Worm (Caenorhabditis elegans) whole organism, midembryonic: ENCODE data around the gene nspb-11.

Source experiments
- T22C8.4 ChIP-seq: fragments of 200-800 bp; sonication (Bioruptor generic); IDR thresholded peaks from 2 replicates; pipeline ENCODE4 v1.3.6; 2022; ENCODE audit warnings: missing genetic modification characterization, missing compliant biosample characterization
- flt-1 ChIP-seq: fragments of 200-800 bp; sonication (Bioruptor generic); IDR thresholded peaks from 2 replicates; pipeline ENCODE4 v1.3.6; 2022; ENCODE audit warnings: missing genetic modification characterization, missing compliant biosample characterization
- klf-2 ChIP-seq: fragments of 200-800 bp; sonication (Bioruptor generic); conservative IDR thresholded peaks from 2 replicates; pipeline ENCODE4 v1.3.6; 2022; ENCODE audit warnings: missing genetic modification reagents, missing genetic modification characterization, missing compliant biosample characterization
- ref-1 ChIP-seq: fragments of 200-800 bp; sonication (Bioruptor generic); conservative IDR thresholded peaks from 2 replicates; pipeline ENCODE4 v1.3.6; 2022; ENCODE audit warnings: missing genetic modification reagents, missing genetic modification characterization, missing compliant biosample characterization
- ztf-23 ChIP-seq: fragments of 200-800 bp; sonication (Bioruptor generic); IDR thresholded peaks from 2 replicates; pipeline ENCODE4 v1.3.6; 2022; ENCODE audit warnings: missing genetic modification reagents, missing genetic modification characterization, missing compliant biosample characterization
- ztf-29 ChIP-seq: fragments of 200-800 bp; sonication (Bioruptor generic); IDR thresholded peaks from 2 replicates; pipeline ENCODE4 v1.3.6; 2022; ENCODE audit warnings: missing genetic modification reagents, missing genetic modification characterization, missing compliant biosample characterization

DNA sequence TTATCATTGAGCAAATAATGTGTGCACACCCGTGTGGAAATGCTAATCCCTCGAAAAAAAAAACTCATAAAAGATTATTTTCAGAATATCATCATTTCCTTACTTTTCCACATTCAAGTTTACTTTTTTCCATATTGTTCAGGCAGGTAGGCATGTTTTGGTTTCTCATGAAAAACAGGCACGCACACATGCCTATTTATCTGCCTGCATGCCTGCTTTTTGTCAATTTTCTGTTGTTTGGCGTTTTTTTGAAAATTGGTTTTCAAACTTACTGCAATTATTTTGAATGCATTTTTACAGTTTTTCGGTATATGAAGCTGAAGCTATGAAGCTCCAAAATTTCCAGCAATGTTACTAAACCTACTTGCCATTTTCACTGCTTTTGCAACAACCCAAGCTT lies 9.2 kb upstream of the nspb-11 start, which contains the start of gene clec-64:
- no peak for TF ChIP-seq ref-1 (GFP tag; lab: Robert Waterston, UW)
- no peak for TF ChIP-seq ztf-23 (GFP tag; lab: Robert Waterston, UW)
- no peak for TF ChIP-seq klf-2 (GFP tag; lab: Robert Waterston, UW)
- no peak for TF ChIP-seq flt-1 (GFP tag; lab: Robert Waterston, UW)
- no peak for TF ChIP-seq ztf-29
- no peak for TF ChIP-seq T22C8.4 (GFP tag; lab: Robert Waterston, UW)
